Worm (Caenorhabditis elegans) whole organism, L2 larva: Measurements from ENCODE around the gene Y46G5A.8.
"Not testable (repeated sequence)": the region's sequence is repeated elsewhere in the genome, so short reads cannot be mapped to it uniquely, and the experiment has no call there.

Experiments
- C34F6.9 ChIP-seq: fragments of 150-350 bp; optimal IDR thresholded peaks from 2 replicates; lab custom pipeline; 2014; ENCODE audit warnings: missing biosample characterization, missing genetic modification characterization
- F13H6.1 ChIP-seq: sonication (generic microtip); optimal IDR thresholded peaks from 2 replicates; lab custom pipeline; 2016; ENCODE audit warnings: missing genetic modification characterization, missing compliant biosample characterization
- R02D3.7 ChIP-seq: fragments of 150-350 bp; optimal IDR thresholded peaks from 2 replicates; lab custom pipeline; 2014; ENCODE audit warnings: missing biosample characterization, missing genetic modification characterization
- ama-1 ChIP-seq: fragments of 150-350 bp; optimal IDR thresholded peaks from 2 replicates; lab custom pipeline; 2018; ENCODE audit warnings: inconsistent platforms
- ceh-16 ChIP-seq: fragments of 150-350 bp; optimal IDR thresholded peaks from 2 replicates; lab custom pipeline; 2014; ENCODE audit warnings: missing biosample characterization, missing genetic modification characterization
- ceh-82 ChIP-seq: fragments of 150-350 bp; optimal IDR thresholded peaks from 2 replicates; lab custom pipeline; 2014; ENCODE audit warnings: missing biosample characterization, missing genetic modification characterization
- crh-2 ChIP-seq: sonication (generic microtip); optimal IDR thresholded peaks from 2 replicates; lab custom pipeline; 2017; ENCODE audit warnings: missing biosample characterization, missing genetic modification characterization
- egl-27 ChIP-seq: sonication (generic microtip); optimal IDR thresholded peaks from 3 replicates; lab custom pipeline; 2017; ENCODE audit warnings: missing biosample characterization, missing genetic modification reagents, missing genetic modification characterization
- elt-1 ChIP-seq: fragments of 150-350 bp; optimal IDR thresholded peaks from 2 replicates; lab custom pipeline; 2014; ENCODE audit warnings: missing biosample characterization, missing genetic modification characterization
- elt-3 ChIP-seq: sonication (generic microtip); optimal IDR thresholded peaks from 2 replicates; lab custom pipeline; 2017; ENCODE audit warnings: missing biosample characterization, missing genetic modification characterization
- gmeb-1 ChIP-seq: fragments of 150-350 bp; optimal IDR thresholded peaks from 2 replicates; lab custom pipeline; 2014; ENCODE audit warnings: missing biosample characterization, missing genetic modification characterization
- lin-11 ChIP-seq: fragments of 150-350 bp; sonication (generic microtip); optimal IDR thresholded peaks from 2 replicates; lab custom pipeline; 2014; ENCODE audit warnings: missing biosample characterization, missing genetic modification characterization, inconsistent platforms, mixed read lengths
- lin-13 ChIP-seq: fragments of 150-350 bp; optimal IDR thresholded peaks from 2 replicates; lab custom pipeline; 2014; ENCODE audit warnings: missing biosample characterization, missing genetic modification reagents, missing genetic modification characterization
- lin-39 ChIP-seq: fragments of 150-350 bp; optimal IDR thresholded peaks from 2 replicates; lab custom pipeline; 2014; ENCODE audit warnings: missing biosample characterization, missing genetic modification reagents, missing genetic modification characterization
- lsy-2 ChIP-seq, 2 experiments: fragments of 150-350 bp in 1 of 2; sonication (generic microtip) in 1 of 2; optimal IDR thresholded peaks; 2 replicates each; lab custom pipeline; 2014 to 2017; ENCODE audit warnings: missing biosample characterization in 2 of 2, missing genetic modification characterization in 2 of 2
- mab-5 ChIP-seq: fragments of 150-350 bp; optimal IDR thresholded peaks from 2 replicates; lab custom pipeline; 2014; ENCODE audit warnings: missing biosample characterization, missing genetic modification characterization
- mbf-1 ChIP-seq: sonication (generic microtip); optimal IDR thresholded peaks from 2 replicates; lab custom pipeline; 2017; ENCODE audit warnings: missing biosample characterization, missing genetic modification characterization
- nhr-10 ChIP-seq: sonication (generic microtip); optimal IDR thresholded peaks from 2 replicates; lab custom pipeline; 2017; ENCODE audit warnings: missing biosample characterization, missing genetic modification characterization
- nhr-11 ChIP-seq: fragments of 150-350 bp; optimal IDR thresholded peaks from 2 replicates; lab custom pipeline; 2014; ENCODE audit warnings: missing biosample characterization, missing genetic modification characterization
- nhr-12 ChIP-seq: fragments of 150-350 bp; optimal IDR thresholded peaks from 2 replicates; lab custom pipeline; 2014; ENCODE audit warnings: missing biosample characterization, missing genetic modification characterization
- nhr-129 ChIP-seq: fragments of 150-350 bp; optimal IDR thresholded peaks from 2 replicates; lab custom pipeline; 2014; ENCODE audit warnings: missing biosample characterization, missing genetic modification characterization
- nhr-6 ChIP-seq: fragments of 150-350 bp; optimal IDR thresholded peaks from 2 replicates; lab custom pipeline; 2014; ENCODE audit warnings: missing biosample characterization, missing genetic modification characterization
- skn-1 ChIP-seq: sonication (generic microtip); optimal IDR thresholded peaks from 2 replicates; lab custom pipeline; 2017; ENCODE audit warnings: missing biosample characterization, missing genetic modification characterization
- sma-3 ChIP-seq: sonication (generic microtip); optimal IDR thresholded peaks from 2 replicates; lab custom pipeline; 2016; ENCODE audit warnings: missing genetic modification reagents, missing genetic modification characterization, missing compliant biosample characterization
- sma-9 ChIP-seq, 2 experiments: fragments of 150-350 bp in 1 of 2; sonication (generic microtip) in 1 of 2; optimal IDR thresholded peaks; 2 replicates each; lab custom pipeline; 2014 to 2016; ENCODE audit warnings: missing genetic modification characterization in 2 of 2, mild to moderate bottlenecking in 1 of 2, missing biosample characterization in 1 of 2, missing compliant biosample characterization in 1 of 2, missing genetic modification reagents in 1 of 2, moderate library complexity in 1 of 2
- snpc-4 ChIP-seq: fragments of 150-350 bp; optimal IDR thresholded peaks from 2 replicates; lab custom pipeline; 2014; ENCODE audit warnings: missing biosample characterization, missing genetic modification characterization
- unc-39 ChIP-seq: fragments of 150-350 bp; optimal IDR thresholded peaks from 2 replicates; lab custom pipeline; 2014; ENCODE audit warnings: missing biosample characterization, missing genetic modification characterization
- unc-55 ChIP-seq: fragments of 150-350 bp; sonication (generic microtip); optimal IDR thresholded peaks from 3 replicates; lab custom pipeline; 2014; ENCODE audit warnings: missing biosample characterization, missing genetic modification reagents, missing genetic modification characterization
- unc-62 ChIP-seq: fragments of 150-350 bp; optimal IDR thresholded peaks from 2 replicates; lab custom pipeline; 2014; ENCODE audit warnings: missing biosample characterization, missing genetic modification reagents, missing genetic modification characterization
- zag-1 ChIP-seq: fragments of 150-350 bp; optimal IDR thresholded peaks from 2 replicates; lab custom pipeline; 2014; ENCODE audit warnings: missing biosample characterization, missing genetic modification characterization
- ztf-11 ChIP-seq: sonication (generic microtip); optimal IDR thresholded peaks from 2 replicates; lab custom pipeline; 2017; ENCODE audit warnings: missing biosample characterization, missing genetic modification characterization

The Y46G5A.8 gene

DNA sequence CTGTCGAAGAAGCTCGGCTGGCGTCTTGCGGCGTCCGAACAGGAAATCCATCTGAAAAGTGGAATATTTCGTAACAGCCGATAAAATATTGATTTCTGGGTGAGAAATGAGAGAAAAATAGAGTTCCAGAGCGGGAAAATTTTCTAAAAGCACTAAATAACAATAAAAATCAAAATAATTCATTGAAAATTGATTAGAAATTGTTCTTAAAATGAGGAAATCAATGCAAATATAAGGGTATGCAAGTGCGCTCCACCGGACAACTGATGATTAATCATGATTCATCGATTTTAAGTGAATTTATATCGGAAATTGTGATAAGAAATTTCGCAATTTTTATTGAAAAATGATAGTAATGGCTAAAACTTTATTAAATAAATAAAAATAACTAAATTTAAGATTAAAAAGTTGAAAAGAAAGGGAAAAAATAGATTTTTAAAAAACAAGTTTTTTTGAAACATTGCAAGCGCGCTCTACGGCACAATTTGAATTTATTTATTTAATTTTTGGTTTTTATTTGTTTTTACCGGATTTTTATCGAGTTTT is 12.1 kb downstream of the Y46G5A.8 start, which contains the start of the genes vps-2 and tiar-2 (continued):
- no peak for TF ChIP-seq ceh-82 (tag; lab: Kevin White, UChicago)
- TF ChIP-seq R02D3.7 (tag; lab: Kevin White, UChicago) = no peak
- peak; percentile 74 for TF ChIP-seq gmeb-1
- TF ChIP-seq snpc-4 (tag; lab: Kevin White, UChicago) = peak; percentile 22
- TF ChIP-seq skn-1 = peak; percentile 70
- TF ChIP-seq mbf-1 (tag; lab: Kevin White, UChicago) = no peak
- no peak for TF ChIP-seq ceh-16 (tag; lab: Kevin White, UChicago)
- TF ChIP-seq egl-27 = no peak
- peak; percentile 94 for TF ChIP-seq C34F6.9
- peak; percentile 20 for TF ChIP-seq nhr-129
- peak; percentile 36 for TF ChIP-seq mab-5 (tag; lab: Kevin White, UChicago)
- TF ChIP-seq, all 48 proteins: peak for 17

ce11 chrII:12769947-12770346 is 13.8 kb downstream of the Y46G5A.8 start:
- TF ChIP-seq nhr-10 (tag; lab: Kevin White, UChicago) (no peak), mab-5 (tag; lab: Kevin White, UChicago) (no peak), sma-9 (GFP tag; optimal IDR thresholded peaks at IDR 0.05; lab: Kevin White, UChicago) (no peak), sma-9 (tag; optimal IDR thresholded peaks at IDR 0.05; lab: Kevin White, UChicago) (no peak), elt-1 (tag; lab: Kevin White, UChicago) (no peak), unc-62 (GFP tag; lab: Kevin White, UChicago) (no peak), zag-1 (tag; lab: Kevin White, UChicago) (no peak), unc-39 (tag; lab: Kevin White, UChicago) (no peak), ceh-16 (tag; lab: Kevin White, UChicago) (no peak), nhr-6 (tag; lab: Kevin White, UChicago) (no peak), skn-1 (no peak), lin-13 (no peak), sma-3 (no peak), ama-1 (lab: Kevin White, UChicago) (no peak), lin-39 (tag; lab: Kevin White, UChicago) (no peak)

ce11 chrII:12774402-12774801 is 18.3 kb downstream of the Y46G5A.8 start, which contains the start of gene Y46G5A.14:
Y46G5A.14 (plus strand) TSS chrII:12774702.
- no peak for TF ChIP-seq sma-9 (GFP tag; optimal IDR thresholded peaks at IDR 0.05; lab: Kevin White, UChicago)
- no peak for TF ChIP-seq sma-9 (tag; optimal IDR thresholded peaks at IDR 0.05; lab: Kevin White, UChicago)
- TF ChIP-seq ama-1 (lab: Kevin White, UChicago) = no peak
- TF ChIP-seq mab-5 (tag; lab: Kevin White, UChicago) = no peak
- TF ChIP-seq lin-13 = no peak
- no peak for TF ChIP-seq ztf-11
- no peak for TF ChIP-seq mbf-1 (tag; lab: Kevin White, UChicago)
- no peak for TF ChIP-seq nhr-10 (tag; lab: Kevin White, UChicago)
- TF ChIP-seq lin-11 = no peak
- no peak for TF ChIP-seq nhr-11 (tag; lab: Kevin White, UChicago)
- TF ChIP-seq nhr-6 (tag; lab: Kevin White, UChicago) = no peak
- TF ChIP-seq R02D3.7 (tag; lab: Kevin White, UChicago) = no peak
- TF ChIP-seq F13H6.1 (tag; lab: Kevin White, UChicago) = no peak
- TF ChIP-seq unc-62 (GFP tag; lab: Kevin White, UChicago) = no peak
- no peak for TF ChIP-seq crh-2
- TF ChIP-seq sma-3 = no peak

DNA sequence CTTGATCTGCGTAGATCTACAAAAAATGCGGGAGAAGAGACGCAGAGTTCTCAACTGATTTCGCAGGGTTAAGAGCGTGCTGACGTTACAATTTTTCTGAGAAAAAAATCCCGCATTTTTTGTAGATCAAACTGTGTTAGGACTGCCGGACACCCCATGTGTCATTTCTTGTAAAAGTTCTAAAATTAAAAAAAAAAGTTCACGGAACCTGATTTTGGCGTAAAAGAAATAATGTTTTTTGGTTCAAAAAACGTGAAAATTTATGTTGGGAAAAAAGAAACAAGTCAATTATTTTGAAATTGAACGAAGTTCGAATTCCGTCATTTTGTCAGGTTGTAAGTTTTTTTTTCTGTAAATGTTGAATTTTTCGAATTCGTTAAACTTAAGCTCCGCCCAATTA is 20.2 kb downstream of the Y46G5A.8 start, which contains the start of gene Y46G5A.34:
TSS of gene Y46G5A.34 (plus strand) at position 301 of the 400 bp plus-strand sequence.
- TF ChIP-seq nhr-12 (tag; lab: Kevin White, UChicago) (no peak), lin-39 (tag; lab: Kevin White, UChicago) (no peak), snpc-4 (tag; lab: Kevin White, UChicago) (no peak), elt-3 (no peak), mab-5 (tag; lab: Kevin White, UChicago) (no peak), ztf-11 (no peak)

- TF ChIP-seq unc-55 (GFP tag; lab: Kevin White, UChicago) = peak; percentile 67
- TF ChIP-seq lin-13 = peak; percentile 96
- TF ChIP-seq gmeb-1 = peak; percentile 29
- peak; percentile 33 for TF ChIP-seq F13H6.1 (tag; lab: Kevin White, UChicago)
- TF ChIP-seq nhr-129 = peak; percentile 56
- TF ChIP-seq crh-2 = peak; percentile 32
- TF ChIP-seq lsy-2 (tag; optimal IDR thresholded peaks at IDR 0.05; lab: Kevin White, UChicago) = peak; percentile 33 to 41
- peak; percentile 38 for TF ChIP-seq sma-3
- TF ChIP-seq sma-9 (GFP tag; optimal IDR thresholded peaks at IDR 0.05; lab: Kevin White, UChicago) = peak; percentile 50
- not testable (repeated sequence) for TF ChIP-seq sma-9 (tag; optimal IDR thresholded peaks at IDR 0.05; lab: Kevin White, UChicago)
- peak; percentile 97 for TF ChIP-seq snpc-4 (tag; lab: Kevin White, UChicago)
Measured at ce11 chrII:12778374-12778773, 22.2 kb downstream of the Y46G5A.8 start.
